Worm (Caenorhabditis elegans) whole organism, mixed stage, embryonic: ENCODE results near the gene rha-2.

ENCODE experiments used
- M03D4.4 ChIP-seq: sonication (generic microtip); optimal IDR thresholded peaks from 2 replicates; lab custom pipeline; 2017; ENCODE audit warnings: mild to moderate bottlenecking, missing genetic modification characterization, missing compliant biosample characterization
- bed-3 ChIP-seq: fragments of 200-800 bp; sonication (Bioruptor generic); optimal IDR thresholded peaks from 3 replicates; lab custom pipeline; 2018; ENCODE audit warnings: mild to moderate bottlenecking, missing genetic modification characterization, moderate library complexity, missing compliant biosample characterization
- blmp-1 ChIP-seq: fragments of 150-350 bp; optimal IDR thresholded peaks from 2 replicates; lab custom pipeline; 2014; ENCODE audit warnings: missing biosample characterization, missing genetic modification characterization
- ceh-39 ChIP-seq: fragments of 150-350 bp; optimal IDR thresholded peaks from 2 replicates; lab custom pipeline; 2014; ENCODE audit warnings: missing biosample characterization, missing genetic modification characterization
- ceh-43 ChIP-seq: fragments of 200-800 bp; sonication (Bioruptor generic); optimal IDR thresholded peaks from 2 replicates; lab custom pipeline; 2018; ENCODE audit warnings: mild to moderate bottlenecking, missing genetic modification characterization, moderate library complexity, missing compliant biosample characterization
- ceh-83 ChIP-seq: fragments of 200-800 bp; sonication (Bioruptor generic); optimal IDR thresholded peaks from 2 replicates; lab custom pipeline; 2018; ENCODE audit warnings: mild to moderate bottlenecking, missing genetic modification characterization, missing compliant biosample characterization
- ces-1 ChIP-seq: fragments of 150-350 bp; optimal IDR thresholded peaks from 2 replicates; lab custom pipeline; 2014; ENCODE audit warnings: missing biosample characterization, missing genetic modification reagents, missing genetic modification characterization
- cnd-1 ChIP-seq: fragments of 200-800 bp; sonication (Bioruptor generic); optimal IDR thresholded peaks from 2 replicates; lab custom pipeline; 2018; ENCODE audit warnings: mild to moderate bottlenecking, missing genetic modification characterization, missing compliant biosample characterization
- drap-1 ChIP-seq: fragments of 200-800 bp; sonication (Bioruptor generic); optimal IDR thresholded peaks from 3 replicates; lab custom pipeline; 2018; ENCODE audit warnings: mild to moderate bottlenecking, missing genetic modification characterization, missing compliant biosample characterization
- elt-1 ChIP-seq: sonication (generic microtip); optimal IDR thresholded peaks from 2 replicates; lab custom pipeline; 2017; ENCODE audit warnings: missing genetic modification characterization, mild to moderate bottlenecking, missing compliant biosample characterization, antibody characterized with exemption, moderate library complexity, borderline replicate concordance; ENCODE audit not compliant: insufficient read depth
- elt-3 ChIP-seq: fragments of 150-350 bp; optimal IDR thresholded peaks from 2 replicates; lab custom pipeline; 2014; ENCODE audit warnings: missing biosample characterization, missing genetic modification characterization
- flh-1 ChIP-seq: fragments of 200-800 bp; sonication (Bioruptor generic); optimal IDR thresholded peaks from 2 replicates; lab custom pipeline; 2018; ENCODE audit warnings: mild to moderate bottlenecking, missing genetic modification characterization, moderate library complexity, missing compliant biosample characterization
- ham-2 ChIP-seq: fragments of 200-800 bp; sonication (Bioruptor generic); optimal IDR thresholded peaks from 2 replicates; lab custom pipeline; 2018; ENCODE audit warnings: mild to moderate bottlenecking, missing genetic modification characterization, missing compliant biosample characterization
- hlh-1 ChIP-seq: fragments of 150-350 bp; optimal IDR thresholded peaks from 2 replicates; lab custom pipeline; 2014; ENCODE audit warnings: missing biosample characterization, missing genetic modification reagents, missing genetic modification characterization
- lin-32 ChIP-seq: fragments of 200-800 bp; sonication (Bioruptor generic); optimal IDR thresholded peaks from 2 replicates; lab custom pipeline; 2018; ENCODE audit warnings: mild to moderate bottlenecking, missing genetic modification characterization, missing compliant biosample characterization
- lsy-2 ChIP-seq: fragments of 150-350 bp; optimal IDR thresholded peaks from 2 replicates; lab custom pipeline; 2014; ENCODE audit warnings: missing biosample characterization, missing genetic modification characterization
- mab-5 ChIP-seq: fragments of 150-350 bp; optimal IDR thresholded peaks from 2 replicates; lab custom pipeline; 2014; ENCODE audit warnings: missing biosample characterization, missing genetic modification characterization
- mep-1 ChIP-seq: fragments of 150-350 bp; optimal IDR thresholded peaks from 2 replicates; lab custom pipeline; 2017; ENCODE audit warnings: missing biosample characterization, missing genetic modification reagents, missing genetic modification characterization, inconsistent platforms
- mls-2 ChIP-seq: sonication (generic microtip); optimal IDR thresholded peaks from 2 replicates; lab custom pipeline; 2016; ENCODE audit warnings: mild to moderate bottlenecking, missing genetic modification characterization, moderate library complexity, missing compliant biosample characterization
- nhr-12 ChIP-seq: fragments of 150-350 bp; optimal IDR thresholded peaks from 2 replicates; lab custom pipeline; 2014; ENCODE audit warnings: missing biosample characterization, missing genetic modification characterization
- nhr-237 ChIP-seq: fragments of 150-350 bp; optimal IDR thresholded peaks from 2 replicates; lab custom pipeline; 2014; ENCODE audit warnings: missing biosample characterization, missing genetic modification characterization
- nhr-76 ChIP-seq: sonication (generic microtip); optimal IDR thresholded peaks from 2 replicates; lab custom pipeline; 2017; ENCODE audit warnings: missing biosample characterization, missing genetic modification characterization
- pha-4 ChIP-seq: fragments of 150-350 bp; optimal IDR thresholded peaks from 2 replicates; lab custom pipeline; 2018; ENCODE audit warnings: missing biosample characterization, missing genetic modification reagents, missing genetic modification characterization
- sem-2 ChIP-seq: fragments of 200-800 bp; sonication (Bioruptor generic); optimal IDR thresholded peaks from 2 replicates; lab custom pipeline; 2018; ENCODE audit warnings: mild to moderate bottlenecking, missing genetic modification characterization, missing compliant biosample characterization
- snpc-4 ChIP-seq: fragments of 150-350 bp; optimal IDR thresholded peaks from 2 replicates; lab custom pipeline; 2014; ENCODE audit warnings: missing biosample characterization, missing genetic modification characterization
- sptf-1 ChIP-seq: sonication (generic microtip); optimal IDR thresholded peaks from 2 replicates; lab custom pipeline; 2017; ENCODE audit warnings: mild to moderate bottlenecking, missing genetic modification characterization, moderate library complexity, missing compliant biosample characterization
- unc-120 ChIP-seq: sonication (generic microtip); optimal IDR thresholded peaks from 2 replicates; lab custom pipeline; 2017; ENCODE audit warnings: missing genetic modification characterization, missing compliant biosample characterization; ENCODE audit not compliant: poor library complexity, severe bottlenecking
- unc-39 ChIP-seq: fragments of 150-350 bp; optimal IDR thresholded peaks from 2 replicates; lab custom pipeline; 2014; ENCODE audit warnings: missing biosample characterization, missing genetic modification characterization
- unc-62 ChIP-seq: fragments of 150-350 bp; optimal IDR thresholded peaks from 2 replicates; lab custom pipeline; 2014; ENCODE audit warnings: missing biosample characterization, missing genetic modification reagents, missing genetic modification characterization
- zip-8 ChIP-seq: fragments of 150-350 bp; optimal IDR thresholded peaks from 2 replicates; lab custom pipeline; 2014; ENCODE audit warnings: missing biosample characterization, missing genetic modification characterization

Gene rha-2

DNA sequence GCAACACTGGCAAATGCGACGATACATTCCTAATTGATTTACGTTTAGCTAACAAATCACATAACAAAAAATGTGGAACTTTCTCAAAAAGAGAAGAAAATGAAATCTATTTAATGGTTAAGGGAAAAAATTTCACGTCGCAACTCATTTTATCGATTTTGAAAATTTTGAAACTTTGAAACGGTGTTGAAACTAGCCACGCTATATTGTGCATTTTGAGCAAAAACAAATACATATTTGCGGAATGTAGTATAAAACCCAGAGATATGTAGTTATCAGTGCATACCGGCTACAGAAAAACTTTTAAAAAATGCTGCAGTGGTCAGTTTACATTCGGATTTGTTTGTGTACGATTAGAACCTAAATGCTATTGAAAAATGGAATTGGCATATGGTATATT, 20.7 kb downstream of the rha-2 start, which contains the start of gene C06E1.7:
TSS of gene C06E1.7 (minus strand) at position 101 of the 400 bp plus-strand sequence.
- TF ChIP-seq nhr-237 (tag; lab: Kevin White, UChicago) (no peak), ceh-43 (GFP tag; lab: Kevin White, UChicago) (no peak), lin-32 (GFP tag; lab: Kevin White, UChicago) (no peak), sem-2 (GFP tag; lab: Kevin White, UChicago) (no peak), pha-4 (no peak), nhr-76 (tag; lab: Kevin White, UChicago) (no peak)

DNA sequence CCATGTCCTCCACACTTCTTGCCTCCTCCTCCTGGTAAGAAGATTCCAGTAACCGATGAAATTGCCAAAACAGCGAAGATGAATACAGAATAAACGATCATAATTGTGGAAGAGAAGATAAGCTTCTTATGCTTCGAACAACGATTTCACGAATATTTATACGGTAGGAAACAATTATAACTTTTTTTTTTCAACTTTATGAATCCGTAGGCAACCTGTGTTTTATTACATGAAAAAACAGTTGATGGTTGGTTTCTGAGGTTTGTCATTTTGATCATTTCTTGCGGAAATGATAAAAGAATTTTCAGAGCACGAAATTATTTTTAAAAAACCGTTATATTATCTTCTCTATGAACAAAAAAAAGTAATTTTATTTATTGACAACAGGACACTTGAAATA, 23.5 kb downstream of the rha-2 start, which contains the start of gene fipr-16:
TSS of gene fipr-16 (minus strand) at position 101 of the 400 bp plus-strand sequence.
- TF ChIP-seq lsy-2 (tag; lab: Kevin White, UChicago) (no peak), pha-4 (no peak), blmp-1 (tag; lab: Kevin White, UChicago) (no peak), unc-62 (GFP tag; lab: Kevin White, UChicago) (no peak), M03D4.4 (no peak), cnd-1 (tag; lab: Kevin White, UChicago) (no peak), snpc-4 (tag; lab: Kevin White, UChicago) (no peak)

DNA sequence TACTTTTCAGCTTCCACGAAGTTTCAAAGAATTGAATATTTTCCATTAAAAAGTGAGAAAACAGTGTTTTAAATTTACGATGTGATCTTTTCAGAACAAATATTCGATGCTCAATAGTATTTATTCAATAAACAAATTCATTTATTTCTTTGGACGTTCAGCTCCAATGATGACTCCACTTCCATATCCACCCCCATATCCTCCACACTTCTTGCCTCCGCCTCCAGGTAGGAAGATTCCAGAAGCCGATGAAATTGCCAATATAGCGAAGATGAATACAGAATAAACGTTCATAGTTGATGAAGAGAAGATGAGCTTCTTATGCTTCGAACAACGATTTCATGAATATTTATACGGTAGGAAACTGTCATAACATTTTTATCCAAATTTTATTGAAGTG, 25.2 kb downstream of the rha-2 start, which contains the start of gene fip-3:
TSS of gene fip-3 (minus strand) at position 294 of the 400 bp plus-strand sequence.
- TF ChIP-seq elt-1 (tag; lab: Kevin White, UChicago), result no peak
- no peak for TF ChIP-seq hlh-1 (tag; lab: Kevin White, UChicago)
- TF ChIP-seq zip-8 (tag; lab: Kevin White, UChicago), result no peak
- no peak for TF ChIP-seq ces-1
- no peak for TF ChIP-seq ceh-43 (GFP tag; lab: Kevin White, UChicago)
- TF ChIP-seq flh-1 (GFP tag; lab: Kevin White, UChicago), result no peak
- no peak for TF ChIP-seq nhr-76 (tag; lab: Kevin White, UChicago)
- no peak for TF ChIP-seq nhr-12
- no peak for TF ChIP-seq bed-3 (GFP tag; lab: Kevin White, UChicago)
- no peak for TF ChIP-seq ham-2 (GFP tag; lab: Kevin White, UChicago)
- TF ChIP-seq ceh-83 (GFP tag; lab: Kevin White, UChicago), result no peak
- TF ChIP-seq sem-2 (GFP tag; lab: Kevin White, UChicago), result no peak
- no peak for TF ChIP-seq mab-5 (tag; lab: Kevin White, UChicago)
- TF ChIP-seq unc-120 (tag; lab: Kevin White, UChicago), result no peak
- no peak for TF ChIP-seq unc-39 (tag; lab: Kevin White, UChicago)
- no peak for TF ChIP-seq elt-3 (tag; lab: Kevin White, UChicago)
- no peak for TF ChIP-seq lsy-2 (tag; lab: Kevin White, UChicago)

DNA sequence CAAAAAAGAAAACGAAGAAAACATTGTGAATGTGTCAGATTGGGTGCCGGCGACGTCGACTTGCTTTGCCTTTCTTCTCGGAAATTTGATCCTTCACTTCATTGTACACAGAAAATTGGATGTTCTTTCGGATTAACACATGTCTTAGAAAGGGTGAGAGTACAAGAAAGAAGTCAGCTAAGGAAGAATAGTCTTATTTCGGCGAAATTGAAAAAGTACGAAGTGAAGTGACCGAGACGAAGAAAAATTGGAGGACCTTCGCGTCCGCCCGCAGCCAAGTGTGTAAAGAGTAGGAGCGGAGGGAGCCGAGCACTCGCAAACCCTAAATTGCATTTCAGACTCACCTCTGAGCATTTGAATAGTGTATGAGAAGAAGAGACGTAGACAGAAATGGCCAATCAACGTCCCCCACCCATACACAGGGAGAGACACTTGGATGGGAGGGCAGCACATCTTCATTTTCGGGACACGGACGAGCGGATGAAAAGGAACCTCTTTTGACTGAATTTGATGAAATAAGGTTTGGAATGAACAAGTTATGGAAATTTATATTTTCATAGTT, 25.7 kb downstream of the rha-2 start, which contains the start of gene glr-1:
TSS of gene glr-1 (minus strand) at position 51 of the 562 bp plus-strand sequence.
- peak; percentile 92 for TF ChIP-seq ces-1
- TF ChIP-seq nhr-76 (tag; lab: Kevin White, UChicago), result no peak
- TF ChIP-seq lsy-2 (tag; lab: Kevin White, UChicago), result no peak
- no peak for TF ChIP-seq ham-2 (GFP tag; lab: Kevin White, UChicago)
- no peak for TF ChIP-seq blmp-1 (tag; lab: Kevin White, UChicago)
- no peak for TF ChIP-seq zip-8 (tag; lab: Kevin White, UChicago)

DNA sequence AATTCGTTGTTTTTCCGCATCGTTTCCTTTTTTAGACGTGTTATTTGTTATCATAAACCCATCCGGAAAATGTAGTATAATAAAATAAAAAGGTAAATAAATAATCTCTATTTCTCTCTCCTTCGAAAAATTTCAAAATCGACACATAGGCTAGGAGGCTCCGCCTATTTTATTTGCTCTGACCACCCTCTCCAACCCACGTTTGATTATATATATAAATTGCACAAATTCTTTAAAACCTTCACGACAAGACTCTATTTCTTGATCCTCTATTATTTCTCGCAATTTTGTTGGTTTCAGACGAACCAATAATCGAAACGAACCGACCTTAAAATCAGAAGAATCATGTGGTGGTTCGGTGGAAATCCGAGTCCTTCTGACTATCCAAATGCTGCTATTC, 33.6 kb downstream of the rha-2 start, which contains the start of gene doxa-1:
TSS of gene doxa-1 (plus strand) at position 301 of the 400 bp plus-strand sequence.
- TF ChIP-seq drap-1 (GFP tag; lab: Kevin White, UChicago) (no peak), ham-2 (GFP tag; lab: Kevin White, UChicago) (no peak), mab-5 (tag; lab: Kevin White, UChicago) (no peak), elt-3 (tag; lab: Kevin White, UChicago) (no peak), pha-4 (no peak), sptf-1 (tag; lab: Kevin White, UChicago) (no peak), mep-1 (tag; lab: Kevin White, UChicago) (no peak), ceh-43 (GFP tag; lab: Kevin White, UChicago) (no peak), ceh-39 (tag; lab: Kevin White, UChicago) (no peak), mls-2 (tag; lab: Kevin White, UChicago) (no peak)
- TF ChIP-seq, all 35 proteins: peak for 0
